Worm (Caenorhabditis elegans): ENCODE data around the gene col-128.
A peak's percentile ranks its signal among the peaks of the same experiment; 100 is the strongest.

Gene col-128

ce11 chrIV:11571374-11571839 is 19.6 kb upstream of the col-128 start:
- TF ChIP-seq unc-130 (tag; optimal IDR thresholded peaks at IDR 0.05) (no peak), F16B12.6 (tag; optimal IDR thresholded peaks at IDR 0.05) (no peak), mab-9 (GFP tag; IDR thresholded peaks at IDR 0.05) (no peak), ama-1 (optimal IDR thresholded peaks at IDR 0.05) (no peak), sptf-1 (tag; optimal IDR thresholded peaks at IDR 0.05) (no peak), ceh-82 (tag; optimal IDR thresholded peaks at IDR 0.05) (no peak), C04F5.9 (tag; optimal IDR thresholded peaks at IDR 0.05) (peak; percentile 10), isw-1 (GFP tag; IDR thresholded peaks at IDR 0.05) (no peak), C16A3.4 (tag; optimal IDR thresholded peaks at IDR 0.05) (peak; percentile 13), tbx-2 (tag; optimal IDR thresholded peaks at IDR 0.05) (no peak), swsn-7 (tag; optimal IDR thresholded peaks at IDR 0.05) (no peak), unc-62 (GFP tag; optimal IDR thresholded peaks at IDR 0.05) (no peak), ceh-63 (GFP tag; optimal IDR thresholded peaks at IDR 0.05) (no peak), blmp-1 (tag; optimal IDR thresholded peaks at IDR 0.05) (peak; percentile 67), nhr-28 (tag; optimal IDR thresholded peaks at IDR 0.05) (no peak), nhr-20 (tag; optimal IDR thresholded peaks at IDR 0.05) (peak; percentile 7), egl-27 (tag; optimal IDR thresholded peaks at IDR 0.05) (no peak), tlp-1 (tag; optimal IDR thresholded peaks at IDR 0.05) (no peak), nhr-71 (tag; optimal IDR thresholded peaks at IDR 0.05) (peak; percentile 46), efl-1 (optimal IDR thresholded peaks at IDR 0.05) (no peak), efl-1 (GFP tag; optimal IDR thresholded peaks at IDR 0.05 in 1 of 2) (peak in 1 of 2 experiments; percentile 75), nhr-12 (tag; optimal IDR thresholded peaks at IDR 0.05) (no peak), fkh-4 (tag; optimal IDR thresholded peaks at IDR 0.05; ENCODE audit: borderline replicate concordance) (no peak), nhr-76 (tag; optimal IDR thresholded peaks at IDR 0.05) (no peak), sup-37 (GFP tag; optimal IDR thresholded peaks at IDR 0.05) (no peak), lsy-2 (tag; optimal IDR thresholded peaks at IDR 0.05) (peak in 1 of 2 experiments; percentile 39), unc-30 (tag; optimal IDR thresholded peaks at IDR 0.05) (no peak), skn-1 (tag; optimal IDR thresholded peaks at IDR 0.05) (no peak), mdl-1 (tag; optimal IDR thresholded peaks at IDR 0.05) (no peak), nhr-11 (tag; optimal IDR thresholded peaks at IDR 0.05) (no peak), hlh-4 (tag; optimal IDR thresholded peaks at IDR 0.05) (no peak), pax-3 (tag; optimal IDR thresholded peaks at IDR 0.05) (no peak), zip-4 (GFP tag; optimal IDR thresholded peaks at IDR 0.05) (no peak), nhr-90 (tag; optimal IDR thresholded peaks at IDR 0.05; ENCODE audit: poor library complexity) (no peak), dpl-1 (GFP tag; optimal IDR thresholded peaks at IDR 0.05) (peak in 1 of 3 experiments; percentile 23), irx-1 (tag; optimal IDR thresholded peaks at IDR 0.05) (no peak), nhr-84 (tag; optimal IDR thresholded peaks at IDR 0.05) (no peak), lin-15B (tag; optimal IDR thresholded peaks at IDR 0.05) (no peak), pqm-1 (tag; optimal IDR thresholded peaks at IDR 0.05) (no peak), zag-1 (tag; optimal IDR thresholded peaks at IDR 0.05) (no peak), snu-23 (GFP tag; optimal IDR thresholded peaks at IDR 0.05) (peak; percentile 37), elt-2 (tag; optimal IDR thresholded peaks at IDR 0.05) (no peak), aha-1 (tag; optimal IDR thresholded peaks at IDR 0.05) (no peak), ztf-11 (tag; optimal IDR thresholded peaks at IDR 0.05) (no peak), alr-1 (tag; optimal IDR thresholded peaks at IDR 0.05; ENCODE audit: borderline replicate concordance) (no peak), unc-86 (tag; optimal IDR thresholded peaks at IDR 0.05) (no peak), snpc-4 (tag; optimal IDR thresholded peaks at IDR 0.05) (no peak), lin-13 (GFP tag; optimal IDR thresholded peaks at IDR 0.05) (no peak), ceh-88 (GFP tag; IDR thresholded peaks at IDR 0.05) (no peak), nhr-85 (tag) (peak; percentile 91), lir-3 (tag; optimal IDR thresholded peaks at IDR 0.05; ENCODE audit: poor library complexity) (no peak), jun-1 (tag; optimal IDR thresholded peaks at IDR 0.05) (no peak), rnt-1 (tag; optimal IDR thresholded peaks at IDR 0.05) (peak; percentile 49), hpl-2 (GFP tag; optimal IDR thresholded peaks at IDR 0.05) (no peak), lin-14 (GFP tag; optimal IDR thresholded peaks at IDR 0.05) (peak; percentile 92)

All from whole organism, L1 larva.